ENCODE assay signal across 1 fruit fly cellular context in genomic region chr2L:6819230-6820049, dm6.
TF ChIP-seq lines count a peak whose summit lies in the region.

No protein-coding gene starts in this region.

TF ChIP-seq in whole organism, embryonic, 481 proteins besides CTCF, POLR2A, EP300 and RAD21 (continued from another document):
- TF ChIP-seq Med (GFP tag; lab: Kevin White, UChicago) (peak; percentile 28), Hr3 (GFP tag; optimal IDR thresholded peaks at IDR 0.05; lab: Kevin White, UChicago) (peak; percentile 1), tup (GFP tag; optimal IDR thresholded peaks at IDR 0.05; lab: Kevin White, UChicago) (no peak), CG7745 (tag; optimal IDR thresholded peaks at IDR 0.05; lab: Kevin White, UChicago) (no peak), Nf-YC (tag; optimal IDR thresholded peaks at IDR 0.05; lab: Kevin White, UChicago) (no peak), tio (GFP tag; optimal IDR thresholded peaks at IDR 0.05; lab: Kevin White, UChicago) (peak; percentile 51), CG11085 (GFP tag; IDR thresholded peaks at IDR 0.05; lab: Robert Waterston, UW) (no peak), fd64A (GFP tag; optimal IDR thresholded peaks at IDR 0.05; lab: Kevin White, UChicago) (no peak), CG1647 (GFP tag; optimal IDR thresholded peaks at IDR 0.05; lab: Kevin White, UChicago) (no peak), HLH4C (GFP tag; IDR thresholded peaks at IDR 0.05; lab: Robert Waterston, UW; ENCODE audit: partially characterized antibody) (no peak), run (tag; optimal IDR thresholded peaks at IDR 0.05; lab: Kevin White, UChicago) (no peak), CG10462 (GFP tag; optimal IDR thresholded peaks at IDR 0.05; lab: Kevin White, UChicago) (no peak), D19A (tag; optimal IDR thresholded peaks at IDR 0.05; lab: Kevin White, UChicago) (peak; percentile 47), ci (GFP tag; IDR thresholded peaks at IDR 0.05; lab: Robert Waterston, UW) (no peak), dmrt11E (tag; optimal IDR thresholded peaks at IDR 0.05; lab: Kevin White, UChicago) (peak; percentile 67), vnd (GFP tag; IDR thresholded peaks at IDR 0.05; lab: Robert Waterston, UW; ENCODE audit: partially characterized antibody) (no peak), en (GFP tag; optimal IDR thresholded peaks at IDR 0.05; lab: Kevin White, UChicago) (no peak), Doc2 (GFP tag; IDR thresholded peaks at IDR 0.05; lab: Robert Waterston, UW) (no peak), CG12104 (GFP tag; optimal IDR thresholded peaks at IDR 0.05; lab: Kevin White, UChicago) (peak; percentile 17), CG1602 (GFP tag; optimal IDR thresholded peaks at IDR 0.05; lab: Kevin White, UChicago) (peak; percentile 9), Dp (GFP tag; optimal IDR thresholded peaks at IDR 0.05; lab: Kevin White, UChicago) (no peak), prd (optimal IDR thresholded peaks at IDR 0.05; lab: Kevin White, UChicago) (no peak), prd (GFP tag; IDR thresholded peaks at IDR 0.05; lab: Robert Waterston, UW) (peak; percentile 42; the same call in 1 of the 3 replicates), sens-2 (GFP tag; IDR thresholded peaks at IDR 0.05; lab: Robert Waterston, UW) (peak; percentile 95), br (optimal IDR thresholded peaks at IDR 0.05; lab: Kevin White, UChicago) (no peak), HLH54F (GFP tag; optimal IDR thresholded peaks at IDR 0.05; lab: Kevin White, UChicago) (no peak), CkIIα-i1 (GFP tag; IDR thresholded peaks at IDR 0.05; lab: Robert Waterston, UW) (no peak), sug (tag; optimal IDR thresholded peaks at IDR 0.05; lab: Kevin White, UChicago) (peak; percentile 71), Camta (GFP tag; optimal IDR thresholded peaks at IDR 0.05; lab: Kevin White, UChicago) (no peak), peb (GFP tag; IDR thresholded peaks at IDR 0.05; lab: Robert Waterston, UW) (no peak), bigmax (GFP tag; optimal IDR thresholded peaks at IDR 0.05; lab: Kevin White, UChicago) (no peak), CG13424 (tag; optimal IDR thresholded peaks at IDR 0.05; lab: Kevin White, UChicago) (peak; percentile 39), jumu (GFP tag; optimal IDR thresholded peaks at IDR 0.05; lab: Kevin White, UChicago) (no peak), CG2129 (GFP tag; IDR thresholded peaks at IDR 0.05; lab: Robert Waterston, UW; ENCODE audit: partially characterized antibody) (no peak), zfh1 (GFP tag; IDR thresholded peaks at IDR 0.05; lab: Robert Waterston, UW) (no peak), seq (GFP tag; IDR thresholded peaks at IDR 0.05; lab: Robert Waterston, UW) (no peak), CG6791 (GFP tag; IDR thresholded peaks at IDR 0.05; lab: Robert Waterston, UW; ENCODE audit: partially characterized antibody) (no peak), knrl (GFP tag; IDR thresholded peaks at IDR 0.05; lab: Robert Waterston, UW; ENCODE audit: partially characterized antibody) (no peak), az2 (GFP tag; optimal IDR thresholded peaks at IDR 0.05; lab: Kevin White, UChicago) (peak; percentile 31), ATbp (GFP tag; optimal IDR thresholded peaks at IDR 0.05; lab: Kevin White, UChicago) (no peak), CG1024 (GFP tag; IDR thresholded peaks at IDR 0.05; lab: Robert Waterston, UW) (no peak), Blimp-1 (GFP tag; optimal IDR thresholded peaks at IDR 0.05; lab: Kevin White, UChicago) (peak; percentile 41), CG15011 (GFP tag; optimal IDR thresholded peaks at IDR 0.05; lab: Kevin White, UChicago) (no peak), Pdp1 (GFP tag; optimal IDR thresholded peaks at IDR 0.05; lab: Kevin White, UChicago) (peak in 1 of 2 experiments; percentile 26), grn (GFP tag; optimal IDR thresholded peaks at IDR 0.05; lab: Kevin White, UChicago) (peak; percentile 26), Antp (GFP tag; optimal IDR thresholded peaks at IDR 0.05; lab: Kevin White, UChicago) (no peak), z (GFP tag; IDR thresholded peaks at IDR 0.05; lab: Robert Waterston, UW) (no peak), B-H2 (GFP tag; optimal IDR thresholded peaks at IDR 0.05; lab: Kevin White, UChicago) (no peak), Stat92E (GFP tag; optimal IDR thresholded peaks at IDR 0.05; lab: Kevin White, UChicago) (no peak), CG8924 (tag; optimal IDR thresholded peaks at IDR 0.05; lab: Kevin White, UChicago) (peak; percentile 40), CG16815 (GFP tag; optimal IDR thresholded peaks at IDR 0.05; lab: Kevin White, UChicago) (peak; percentile 36), Drgx (GFP tag; IDR thresholded peaks at IDR 0.05; lab: Robert Waterston, UW) (no peak), CG4854 (GFP tag; optimal IDR thresholded peaks at IDR 0.05; lab: Kevin White, UChicago) (no peak), salm (tag; optimal IDR thresholded peaks at IDR 0.05; lab: Kevin White, UChicago) (peak; percentile 83), Trl (optimal IDR thresholded peaks at IDR 0.05; lab: Kevin White, UChicago) (no peak), Trl (GFP tag; optimal IDR thresholded peaks at IDR 0.05; lab: Kevin White, UChicago) (no peak), CG3163 (GFP tag; optimal IDR thresholded peaks at IDR 0.05; lab: Kevin White, UChicago) (no peak), fu2 (GFP tag; optimal IDR thresholded peaks at IDR 0.05; lab: Kevin White, UChicago) (no peak), Dip2 (GFP tag; IDR thresholded peaks at IDR 0.05; lab: Robert Waterston, UW) (no peak), lola (GFP tag; optimal IDR thresholded peaks at IDR 0.05; lab: Kevin White, UChicago) (peak in 1 of 3 experiments; percentile 66), CG13624 (GFP tag; optimal IDR thresholded peaks at IDR 0.05; lab: Kevin White, UChicago) (no peak), Ptx1 (GFP tag; IDR thresholded peaks at IDR 0.05; lab: Robert Waterston, UW) (peak; percentile 29; the same call in 1 of the 2 replicates), schlank (tag; optimal IDR thresholded peaks at IDR 0.05; lab: Kevin White, UChicago) (no peak), CG10267 (tag; optimal IDR thresholded peaks at IDR 0.05; lab: Kevin White, UChicago) (peak; percentile 30), MESR4 (GFP tag; optimal IDR thresholded peaks at IDR 0.05; lab: Kevin White, UChicago) (no peak), NK7.1 (GFP tag; optimal IDR thresholded peaks at IDR 0.05; lab: Kevin White, UChicago) (no peak), CG12769 (tag; optimal IDR thresholded peaks at IDR 0.05; lab: Kevin White, UChicago) (peak; percentile 14), ase (GFP tag; IDR thresholded peaks at IDR 0.05; lab: Robert Waterston, UW) (no peak), CG18476 (GFP tag; optimal IDR thresholded peaks at IDR 0.05; lab: Kevin White, UChicago) (peak; percentile 23), CG14860 (GFP tag; IDR thresholded peaks at IDR 0.05; lab: Robert Waterston, UW; ENCODE audit: partially characterized antibody) (no peak), CG9437 (GFP tag; optimal IDR thresholded peaks at IDR 0.05; lab: Kevin White, UChicago) (peak; percentile 6), CG14441 (GFP tag; IDR thresholded peaks at IDR 0.05; lab: Robert Waterston, UW) (no peak), Chrac-16 (GFP tag; optimal IDR thresholded peaks at IDR 0.05; lab: Kevin White, UChicago) (peak; percentile 14), CG8089 (GFP tag; optimal IDR thresholded peaks at IDR 0.05; lab: Kevin White, UChicago) (no peak), dysf (GFP tag; IDR thresholded peaks at IDR 0.05; lab: Robert Waterston, UW) (peak; percentile 62; the same call in 2 of the 3 replicates), trh (GFP tag; optimal IDR thresholded peaks at IDR 0.05; lab: Kevin White, UChicago) (no peak), Doc3 (GFP tag; IDR thresholded peaks at IDR 0.05; lab: Robert Waterston, UW; ENCODE audit: partially characterized antibody) (no peak), E2f2 (GFP tag; IDR thresholded peaks at IDR 0.05; lab: Robert Waterston, UW) (0 out of 2 replicates have a peak, but pooled peaks have one; percentile 13), CG16813 (GFP tag; IDR thresholded peaks at IDR 0.05; lab: Robert Waterston, UW; ENCODE audit: partially characterized antibody) (no peak), klu (GFP tag; IDR thresholded peaks at IDR 0.05; lab: Robert Waterston, UW) (no peak), Hey (tag; optimal IDR thresholded peaks at IDR 0.05; lab: Kevin White, UChicago) (no peak), oc (tag; optimal IDR thresholded peaks at IDR 0.05; lab: Kevin White, UChicago) (no peak), zfh2 (GFP tag; optimal IDR thresholded peaks at IDR 0.05; lab: Kevin White, UChicago) (no peak), Poxn (GFP tag; IDR thresholded peaks at IDR 0.05; lab: Robert Waterston, UW) (no peak), pan (optimal IDR thresholded peaks at IDR 0.05; lab: Kevin White, UChicago) (no peak), pan (GFP tag; optimal IDR thresholded peaks at IDR 0.05 in 1 of 2, IDR thresholded peaks at IDR 0.05 in 1 of 2) (peak in 1 of 2 experiments; percentile 4), sima (GFP tag; optimal IDR thresholded peaks at IDR 0.05; lab: Kevin White, UChicago) (no peak), Ssrp (tag; optimal IDR thresholded peaks at IDR 0.05; lab: Kevin White, UChicago) (peak; percentile 26), inv (GFP tag; IDR thresholded peaks at IDR 0.05; lab: Robert Waterston, UW; ENCODE audit: partially characterized antibody) (no peak), Myb (GFP tag; optimal IDR thresholded peaks at IDR 0.05; lab: Kevin White, UChicago) (no peak), Spps (tag; optimal IDR thresholded peaks at IDR 0.05; lab: Kevin White, UChicago) (no peak), cad (GFP tag; optimal IDR thresholded peaks at IDR 0.05; lab: Kevin White, UChicago) (no peak), lov (optimal IDR thresholded peaks at IDR 0.05; lab: Kevin White, UChicago) (no peak), lov (GFP tag; IDR thresholded peaks at IDR 0.05; lab: Robert Waterston, UW) (no peak), hb (GFP tag; IDR thresholded peaks at IDR 0.05; lab: Robert Waterston, UW; ENCODE audit: partially characterized antibody) (no peak), nerfin-2 (GFP tag; IDR thresholded peaks at IDR 0.05; lab: Robert Waterston, UW; ENCODE audit: partially characterized antibody) (no peak), Elba2 (GFP tag; optimal IDR thresholded peaks at IDR 0.05; lab: Kevin White, UChicago) (no peak), CG18599 (GFP tag; optimal IDR thresholded peaks at IDR 0.05; lab: Kevin White, UChicago) (peak; percentile 27), Sin3A (optimal IDR thresholded peaks at IDR 0.05; lab: Kevin White, UChicago) (no peak), CG8281 (tag; optimal IDR thresholded peaks at IDR 0.05; lab: Kevin White, UChicago) (no peak), Sox100B (GFP tag; optimal IDR thresholded peaks at IDR 0.05; lab: Kevin White, UChicago) (peak; percentile 12), Jarid2 (GFP tag; optimal IDR thresholded peaks at IDR 0.05; lab: Kevin White, UChicago) (no peak), caup (GFP tag; optimal IDR thresholded peaks at IDR 0.05; lab: Kevin White, UChicago; ENCODE audit: severe bottlenecking) (no peak), cwo (GFP tag; optimal IDR thresholded peaks at IDR 0.05; lab: Kevin White, UChicago) (peak; percentile 37), aop (GFP tag; IDR thresholded peaks at IDR 0.05; lab: Robert Waterston, UW) (no peak), Taf1 (GFP tag; IDR thresholded peaks at IDR 0.05; lab: Robert Waterston, UW) (no peak), CG17361 (GFP tag; IDR thresholded peaks at IDR 0.05; lab: Robert Waterston, UW) (peak; percentile 63; the same call in 2 of the 3 replicates), CG7928 (GFP tag; optimal IDR thresholded peaks at IDR 0.05; lab: Kevin White, UChicago) (no peak), CG17829 (tag; optimal IDR thresholded peaks at IDR 0.05; lab: Kevin White, UChicago) (peak; percentile 47), CG3726 (GFP tag; IDR thresholded peaks at IDR 0.05; lab: Robert Waterston, UW) (no peak), CG7357 (GFP tag; IDR thresholded peaks at IDR 0.05; lab: Robert Waterston, UW) (0 out of 3 replicates have a peak, but pooled peaks have one; percentile 27), ERR (GFP tag; optimal IDR thresholded peaks at IDR 0.05; lab: Kevin White, UChicago) (no peak), Sox102F (GFP tag; optimal IDR thresholded peaks at IDR 0.05; lab: Kevin White, UChicago) (peak; percentile 44), CG9876 (GFP tag; optimal IDR thresholded peaks at IDR 0.05; lab: Kevin White, UChicago) (no peak), CG2116 (GFP tag; optimal IDR thresholded peaks at IDR 0.05; lab: Kevin White, UChicago) (no peak), chm (GFP tag; IDR thresholded peaks at IDR 0.05; lab: Robert Waterston, UW) (0 out of 2 replicates have a peak, but pooled peaks have one; percentile 18), CG15696 (tag; optimal IDR thresholded peaks at IDR 0.05; lab: Kevin White, UChicago) (peak; percentile 26), ap (GFP tag; IDR thresholded peaks at IDR 0.05; lab: Robert Waterston, UW) (no peak), toy (GFP tag; IDR thresholded peaks at IDR 0.05; lab: Robert Waterston, UW) (no peak), CoRest (tag; optimal IDR thresholded peaks at IDR 0.05; lab: Kevin White, UChicago) (peak; percentile 67), gsb (GFP tag; IDR thresholded peaks at IDR 0.05; lab: Robert Waterston, UW) (no peak), exex (tag; optimal IDR thresholded peaks at IDR 0.05; lab: Kevin White, UChicago) (peak; percentile 88), CG13775 (GFP tag; optimal IDR thresholded peaks at IDR 0.05; lab: Kevin White, UChicago) (peak; percentile 15)
TF ChIP-seq in whole organism, embryonic: peak in this region for 133.
